Worm (Caenorhabditis elegans) whole organism, late embryonic: ENCODE measurements around the gene dnj-26.

ENCODE experiments used
- dve-1 ChIP-seq: sonication (generic microtip); optimal IDR thresholded peaks from 2 replicates; lab custom pipeline; 2017; ENCODE audit warnings: antibody characterized with exemption, mild to moderate bottlenecking, missing genetic modification characterization, missing compliant biosample characterization
- lin-11 ChIP-seq: fragments of 200-800 bp; sonication (Bioruptor generic); optimal IDR thresholded peaks from 2 replicates; lab custom pipeline; 2018; ENCODE audit warnings: mild to moderate bottlenecking, missing genetic modification characterization, missing compliant biosample characterization
- nfya-1 ChIP-seq: sonication (generic microtip); optimal IDR thresholded peaks from 2 replicates; lab custom pipeline; 2017; ENCODE audit warnings: missing genetic modification characterization, mild to moderate bottlenecking, missing compliant biosample characterization, antibody characterized with exemption, moderate library complexity
- zip-5 ChIP-seq: sonication (generic microtip); optimal IDR thresholded peaks from 2 replicates; lab custom pipeline; 2016; ENCODE audit warnings: missing genetic modification characterization, missing compliant biosample characterization

DNA sequence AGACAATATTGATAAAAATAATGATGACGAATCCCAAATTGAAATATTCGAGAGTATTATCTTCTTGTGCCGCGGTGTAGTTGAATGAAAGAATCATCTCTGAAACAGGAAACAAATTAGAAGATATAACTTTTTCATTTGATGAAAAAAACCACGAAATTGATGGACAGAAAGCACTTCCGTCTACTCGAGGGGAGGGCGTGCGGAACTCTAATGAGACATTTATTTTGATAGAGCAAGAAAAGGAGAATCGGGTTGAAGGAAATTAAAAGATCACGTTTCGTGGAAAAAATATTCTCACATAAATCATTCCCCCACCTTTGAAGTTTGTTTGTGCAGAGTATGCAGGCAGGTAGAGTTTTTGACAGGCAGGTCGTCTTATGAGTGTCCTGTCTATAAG lies 8.9 kb upstream of the dnj-26 start, which contains the start of gene sre-14:
- TF ChIP-seq zip-5 (tag; lab: Kevin White, UChicago) = no peak
- TF ChIP-seq nfya-1 = no peak
- TF ChIP-seq dve-1 (tag; lab: Kevin White, UChicago) = no peak
- TF ChIP-seq lin-11 (tag; lab: Kevin White, UChicago) = no peak
